Fruit fly (Drosophila melanogaster): ENCODE data around the gene ncd.
A peak's percentile ranks its signal among the peaks of the same experiment; 100 is the strongest.

Gene ncd

dm6 chr3R:29818434-29819268 is 11.7 kb upstream of the ncd start, which contains the start of gene neo:
neo (plus strand) TSS chr3R:29819131.
- TF ChIP-seq CrebA (GFP tag; optimal IDR thresholded peaks at IDR 0.05; ENCODE audit: borderline replicate concordance) (no peak), foxo (GFP tag; optimal IDR thresholded peaks at IDR 0.05) (no peak), jim (GFP tag; optimal IDR thresholded peaks at IDR 0.05) (no peak)

DNA sequence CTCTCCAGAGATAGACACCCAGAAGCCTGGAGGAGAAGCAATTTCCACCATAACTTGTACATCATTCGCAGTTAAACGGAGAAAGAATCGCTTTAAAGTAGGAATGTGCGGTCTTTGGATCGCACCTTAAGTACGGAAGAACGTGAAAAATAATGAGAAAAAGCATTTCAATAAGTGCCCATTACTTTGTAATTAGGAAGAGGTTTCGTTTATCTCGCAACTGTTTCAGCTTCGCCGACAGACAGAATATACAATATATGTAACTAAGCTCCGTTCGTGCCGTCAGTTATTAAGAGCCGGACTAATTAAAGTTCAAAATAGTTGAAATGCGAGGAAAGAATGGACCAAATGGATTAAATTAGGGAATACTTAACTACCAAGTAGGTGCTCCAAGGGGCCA is 10.7 kb upstream of the ncd start, which contains the start of gene CG7829:
Gene CG7829 (minus strand): TSS at position 101 of the 400 bp plus-strand sequence.
- TF ChIP-seq sv (GFP tag; optimal IDR thresholded peaks at IDR 0.05) (no peak), ey (GFP tag; optimal IDR thresholded peaks at IDR 0.05) (no peak), Dif (GFP tag; optimal IDR thresholded peaks at IDR 0.05; ENCODE audit: partially characterized antibody) (no peak), GATAd (GFP tag; optimal IDR thresholded peaks at IDR 0.05) (no peak), Hr78 (GFP tag; optimal IDR thresholded peaks at IDR 0.05) (no peak), CrebA (GFP tag; optimal IDR thresholded peaks at IDR 0.05; ENCODE audit: borderline replicate concordance) (no peak), br (GFP tag; optimal IDR thresholded peaks at IDR 0.05) (no peak), dsf (GFP tag; optimal IDR thresholded peaks at IDR 0.05; ENCODE audit: borderline replicate concordance) (no peak), dl (GFP tag; optimal IDR thresholded peaks at IDR 0.05; ENCODE audit: insufficient read depth in 1 of 2, partially characterized antibody in 2 of 2) (no peak), HLH106 (tag; optimal IDR thresholded peaks at IDR 0.05) (no peak), foxo (GFP tag; optimal IDR thresholded peaks at IDR 0.05) (no peak), N (GFP tag; optimal IDR thresholded peaks at IDR 0.05) (no peak), dmrt93B (GFP tag; optimal IDR thresholded peaks at IDR 0.05) (no peak), rgr (GFP tag; optimal IDR thresholded peaks at IDR 0.05) (no peak), Rel (GFP tag; optimal IDR thresholded peaks at IDR 0.05) (no peak), Rel (tag; optimal IDR thresholded peaks at IDR 0.05) (no peak)

DNA sequence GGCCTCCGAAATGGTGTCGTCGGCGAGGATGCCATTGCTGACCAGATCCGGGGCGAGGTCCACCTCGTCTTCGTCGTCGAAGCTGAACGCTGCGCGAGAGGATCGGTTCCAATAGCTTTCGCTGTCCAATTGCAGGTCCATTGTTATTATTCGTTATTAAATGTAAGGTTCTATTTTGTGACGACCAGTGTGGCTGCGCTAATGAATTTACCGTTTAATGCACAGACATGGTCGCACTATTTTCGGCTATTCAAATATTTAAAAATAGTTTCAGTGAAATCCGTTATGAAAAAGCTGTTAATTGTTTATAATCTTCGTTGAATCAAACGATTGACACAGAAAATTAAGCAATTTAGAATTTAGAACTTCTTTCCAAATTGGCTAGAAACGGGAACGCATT is 9.3 kb upstream of the ncd start, which contains the start of gene Vps16B:
Gene Vps16B (minus strand): TSS at position 186 of the 400 bp plus-strand sequence.
- TF ChIP-seq dl (GFP tag; optimal IDR thresholded peaks at IDR 0.05; ENCODE audit: insufficient read depth in 1 of 2, partially characterized antibody in 2 of 2), result no peak
- no peak for TF ChIP-seq fru (GFP tag; optimal IDR thresholded peaks at IDR 0.05)
- no peak for TF ChIP-seq woc (GFP tag; optimal IDR thresholded peaks at IDR 0.05)
- no peak for TF ChIP-seq Hr78 (GFP tag; optimal IDR thresholded peaks at IDR 0.05)
- TF ChIP-seq brk (GFP tag; optimal IDR thresholded peaks at IDR 0.05), result no peak
- TF ChIP-seq pan (optimal IDR thresholded peaks at IDR 0.05), result no peak
- TF ChIP-seq lola (GFP tag; optimal IDR thresholded peaks at IDR 0.05), result no peak
- no peak for TF ChIP-seq Sp1 (GFP tag; optimal IDR thresholded peaks at IDR 0.05)
- no peak for TF ChIP-seq dsf (GFP tag; optimal IDR thresholded peaks at IDR 0.05; ENCODE audit: borderline replicate concordance)
- TF ChIP-seq sage (GFP tag; optimal IDR thresholded peaks at IDR 0.05), result no peak
- TF ChIP-seq foxo (GFP tag; optimal IDR thresholded peaks at IDR 0.05), result no peak
- no peak for TF ChIP-seq Abd-B (GFP tag; optimal IDR thresholded peaks at IDR 0.05)

DNA sequence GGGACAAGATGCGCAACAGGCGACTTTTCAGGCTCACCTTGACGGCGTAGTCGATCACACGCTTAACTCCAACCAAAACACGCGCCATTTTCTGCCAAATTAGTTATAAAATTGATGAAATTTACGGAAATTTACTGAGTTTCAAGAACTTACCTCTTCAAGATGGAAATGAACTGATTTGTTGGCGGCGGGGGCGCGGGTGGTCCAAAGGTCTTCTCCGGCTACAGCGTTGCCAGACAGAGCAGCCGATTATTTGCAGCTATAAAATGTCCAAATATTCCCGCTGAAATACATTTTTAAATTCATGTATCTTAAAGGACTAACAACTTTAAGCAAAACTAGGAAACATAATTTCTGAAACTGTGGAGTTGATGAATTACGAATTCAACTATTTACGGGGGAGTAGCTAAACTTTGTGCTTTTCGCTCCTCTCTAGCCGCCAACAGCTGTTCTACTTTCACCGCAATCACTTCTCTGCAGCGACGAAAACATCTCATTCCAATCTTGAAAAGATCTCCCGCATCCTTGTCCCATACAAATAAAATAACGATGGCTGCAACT is 4.1 kb downstream of the ncd start, which contains the start of the genes Etfb and CG7789:
Gene Etfb (minus strand): TSS at position 193 of the 561 bp plus-strand sequence.
Gene CG7789 (plus strand): TSS at position 444 of the 561 bp plus-strand sequence.
- peak; percentile 52 for TF ChIP-seq Hr83 (GFP tag; optimal IDR thresholded peaks at IDR 0.05; ENCODE audit: poor library complexity, severe bottlenecking)
- no peak for TF ChIP-seq dl (GFP tag; optimal IDR thresholded peaks at IDR 0.05; ENCODE audit: insufficient read depth in 1 of 2, partially characterized antibody in 2 of 2)
- no peak for TF ChIP-seq dmrt93B (GFP tag; optimal IDR thresholded peaks at IDR 0.05)
- no peak for TF ChIP-seq sage (GFP tag; optimal IDR thresholded peaks at IDR 0.05)
- peak; percentile 80 for TF ChIP-seq fru (GFP tag; optimal IDR thresholded peaks at IDR 0.05)
- peak in 1 of 2 experiments; percentile 91 for TF ChIP-seq foxo (GFP tag; optimal IDR thresholded peaks at IDR 0.05)
- no peak for TF ChIP-seq N (GFP tag; optimal IDR thresholded peaks at IDR 0.05)
- TF ChIP-seq HLH106 (tag; optimal IDR thresholded peaks at IDR 0.05), result peak; percentile 84
- no peak for TF ChIP-seq GATAd (GFP tag; optimal IDR thresholded peaks at IDR 0.05)
- peak; percentile 86 for TF ChIP-seq h (GFP tag; optimal IDR thresholded peaks at IDR 0.05)
- TF ChIP-seq Abd-B (GFP tag; optimal IDR thresholded peaks at IDR 0.05), result no peak
- TF ChIP-seq rgr (GFP tag; optimal IDR thresholded peaks at IDR 0.05), result peak; percentile 88
- TF ChIP-seq tai (GFP tag; optimal IDR thresholded peaks at IDR 0.05), result no peak
- TF ChIP-seq Vsx2 (GFP tag; optimal IDR thresholded peaks at IDR 0.05; ENCODE audit: partially characterized antibody), result no peak
- TF ChIP-seq Sp1 (GFP tag; optimal IDR thresholded peaks at IDR 0.05), result peak; percentile 83
- TF ChIP-seq OdsH (GFP tag; optimal IDR thresholded peaks at IDR 0.05), result peak; percentile 80
- no peak for TF ChIP-seq dsf (GFP tag; optimal IDR thresholded peaks at IDR 0.05; ENCODE audit: borderline replicate concordance)
- TF ChIP-seq jim (GFP tag; optimal IDR thresholded peaks at IDR 0.05), result no peak
- TF ChIP-seq lola (GFP tag; optimal IDR thresholded peaks at IDR 0.05), result no peak
- TF ChIP-seq Rel (GFP tag; optimal IDR thresholded peaks at IDR 0.05), result no peak
- peak; percentile 58 for TF ChIP-seq Rel (tag; optimal IDR thresholded peaks at IDR 0.05)
- TF ChIP-seq sv (GFP tag; optimal IDR thresholded peaks at IDR 0.05), result peak; percentile 51
- no peak for TF ChIP-seq brk (GFP tag; optimal IDR thresholded peaks at IDR 0.05)
- TF ChIP-seq Dif (GFP tag; optimal IDR thresholded peaks at IDR 0.05; ENCODE audit: partially characterized antibody), result no peak
- TF ChIP-seq pan (optimal IDR thresholded peaks at IDR 0.05), result no peak
- no peak for TF ChIP-seq CrebA (GFP tag; optimal IDR thresholded peaks at IDR 0.05; ENCODE audit: borderline replicate concordance)
- TF ChIP-seq psq (GFP tag; optimal IDR thresholded peaks at IDR 0.05), result peak; percentile 77
- no peak for TF ChIP-seq Dfd (GFP tag; optimal IDR thresholded peaks at IDR 0.05)
- peak; percentile 81 for TF ChIP-seq Myc (optimal IDR thresholded peaks at IDR 0.05)
- peak; percentile 64 for TF ChIP-seq CG9705 (GFP tag; optimal IDR thresholded peaks at IDR 0.05)
- no peak for TF ChIP-seq br (GFP tag; optimal IDR thresholded peaks at IDR 0.05)
- no peak for TF ChIP-seq Mio (GFP tag; optimal IDR thresholded peaks at IDR 0.05)
- no peak for TF ChIP-seq Hr78 (GFP tag; optimal IDR thresholded peaks at IDR 0.05)
- TF ChIP-seq usp (GFP tag; optimal IDR thresholded peaks at IDR 0.05), result no peak
- no peak for TF ChIP-seq woc (GFP tag; optimal IDR thresholded peaks at IDR 0.05)
- no peak for TF ChIP-seq CG32264 (GFP tag; optimal IDR thresholded peaks at IDR 0.05)

All from whole organism, wandering third instar larva.